Worm (Caenorhabditis elegans) whole organism, L4/young adult: ENCODE measurements around the gene C18G1.8.

Source experiments
- W03F9.2 ChIP-seq: fragments of 150-350 bp; optimal IDR thresholded peaks from 2 replicates; lab custom pipeline; 2014; ENCODE audit warnings: missing biosample characterization, missing genetic modification characterization
- dao-5 ChIP-seq: sonication (generic microtip); optimal IDR thresholded peaks from 2 replicates; lab custom pipeline; 2016; ENCODE audit warnings: missing genotype, missing genetic modification characterization, moderate library complexity, missing compliant biosample characterization
- him-1 ChIP-seq: sonication (generic microtip); optimal IDR thresholded peaks from 2 replicates; lab custom pipeline; 2016; ENCODE audit warnings: missing genotype, missing genetic modification reagents, missing genetic modification characterization, missing compliant biosample characterization

DNA sequence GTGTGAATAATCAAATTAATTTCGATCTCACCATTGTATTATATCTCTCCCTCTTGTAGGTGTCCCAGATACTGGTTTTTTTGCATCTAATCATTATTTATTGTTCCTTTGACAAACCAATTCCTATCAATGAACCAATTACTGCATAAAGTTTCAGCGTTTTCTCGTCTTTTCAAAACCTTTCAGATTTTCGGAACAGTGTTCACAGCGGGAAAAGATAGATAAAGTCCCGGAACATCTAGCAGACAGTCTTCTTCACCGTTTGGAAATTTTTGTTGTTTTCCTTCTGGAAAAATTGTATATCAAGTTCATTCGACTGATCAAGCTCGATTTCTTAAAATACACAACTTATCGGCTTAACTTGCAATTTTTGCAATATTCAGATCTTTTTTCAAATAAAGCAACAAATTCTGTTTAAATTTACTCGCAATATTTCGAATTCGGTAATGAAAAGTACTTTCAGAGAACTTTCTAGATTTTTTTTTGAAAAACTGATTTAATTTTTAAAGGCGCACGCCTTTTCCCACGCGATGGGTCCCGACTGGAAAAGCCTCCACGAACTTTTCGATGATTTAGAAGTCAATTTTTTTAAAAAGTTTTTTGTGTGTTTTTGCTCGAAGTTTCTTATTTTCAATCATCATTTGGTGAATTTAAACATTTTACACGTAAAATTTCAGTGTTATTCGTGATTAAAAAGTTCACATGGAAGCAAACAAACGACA is 10.9 kb downstream of the C18G1.8 start, which contains the start of gene pgl-3:
- no peak for TF ChIP-seq W03F9.2 (tag; lab: Kevin White, UChicago)
- no peak for TF ChIP-seq dao-5 (tag; lab: Kevin White, UChicago)
- TF ChIP-seq him-1 (tag; lab: Kevin White, UChicago) = no peak
